Worm (Caenorhabditis elegans) whole organism, early embryonic: ENCODE measurements around the gene T28F3.9.
"Not testable (repeated sequence)": the region's sequence is repeated elsewhere in the genome, so short reads cannot be mapped to it uniquely, and the experiment has no call there.

Experiments used
- B0310.2 ChIP-seq: sonication (generic microtip); optimal IDR thresholded peaks from 2 replicates; lab custom pipeline; 2016; ENCODE audit warnings: mild to moderate bottlenecking, missing genetic modification characterization, missing compliant biosample characterization
- F13C5.2 ChIP-seq: sonication (generic microtip); optimal IDR thresholded peaks from 2 replicates; lab custom pipeline; 2017; ENCODE audit warnings: mild to moderate bottlenecking, missing genetic modification characterization, inconsistent platforms, missing compliant biosample characterization
- aly-1 ChIP-seq: sonication (generic microtip); optimal IDR thresholded peaks from 2 replicates; lab custom pipeline; 2016; ENCODE audit warnings: missing genetic modification characterization, missing compliant biosample characterization
- ama-1 ChIP-seq: fragments of 150-350 bp; optimal IDR thresholded peaks from 2 replicates; lab custom pipeline; 2014
- ceh-13 ChIP-seq: fragments of 200-800 bp; sonication (Bioruptor generic); optimal IDR thresholded peaks from 2 replicates; lab custom pipeline; 2018; ENCODE audit warnings: mild to moderate bottlenecking, missing genetic modification characterization, missing compliant biosample characterization
- ceh-36 ChIP-seq: sonication (generic microtip); optimal IDR thresholded peaks from 2 replicates; lab custom pipeline; 2016; ENCODE audit warnings: missing genetic modification characterization, inconsistent platforms, missing compliant biosample characterization
- ets-7 ChIP-seq: sonication (generic microtip); optimal IDR thresholded peaks from 2 replicates; lab custom pipeline; 2016; ENCODE audit warnings: missing genotype, missing genetic modification characterization, missing compliant biosample characterization
- flt-1 ChIP-seq: fragments of 200-800 bp; sonication (Bioruptor generic); IDR thresholded peaks from 2 replicates; pipeline ENCODE4 v1.3.6; 2022; ENCODE audit warnings: missing genetic modification characterization, missing compliant biosample characterization
- hmbx-1 ChIP-seq: sonication (generic microtip); optimal IDR thresholded peaks from 2 replicates; lab custom pipeline; 2016; ENCODE audit warnings: mild to moderate bottlenecking, missing genetic modification characterization, missing compliant biosample characterization
- hmg-4 ChIP-seq: fragments of 200-800 bp; sonication (Bioruptor generic); optimal IDR thresholded peaks from 2 replicates; lab custom pipeline; 2018; ENCODE audit warnings: mild to moderate bottlenecking, missing genetic modification characterization, missing compliant biosample characterization
- hnd-1 ChIP-seq: sonication (generic microtip); optimal IDR thresholded peaks from 2 replicates; lab custom pipeline; 2016; ENCODE audit warnings: missing genetic modification characterization, missing compliant biosample characterization
- pes-1 ChIP-seq: fragments of 200-800 bp; sonication (Bioruptor generic); IDR thresholded peaks from 2 replicates; pipeline ENCODE4 v1.3.6; 2022; ENCODE audit warnings: missing genetic modification reagents, missing genetic modification characterization, missing compliant biosample characterization
- scrt-1 ChIP-seq: fragments of 200-800 bp; sonication (Bioruptor generic); IDR thresholded peaks from 2 replicates; pipeline ENCODE4 v1.3.6; 2022; ENCODE audit warnings: missing genetic modification characterization, missing compliant biosample characterization
- sea-1 ChIP-seq: fragments of 200-800 bp; sonication (Bioruptor generic); conservative IDR thresholded peaks from 2 replicates; pipeline ENCODE4 v1.3.6; 2022; ENCODE audit warnings: missing genetic modification characterization, missing compliant biosample characterization
- tbx-11 ChIP-seq: fragments of 200-800 bp; sonication (Bioruptor generic); IDR thresholded peaks from 2 replicates; pipeline ENCODE4 v1.3.6; 2022; ENCODE audit warnings: missing genetic modification characterization, missing compliant biosample characterization
- tbx-37 ChIP-seq: fragments of 200-800 bp; sonication (Bioruptor generic); conservative IDR thresholded peaks from 2 replicates; pipeline ENCODE4 v1.3.6; 2022; ENCODE audit warnings: missing genetic modification reagents, missing genetic modification characterization, missing compliant biosample characterization
- tra-4 ChIP-seq: sonication (generic microtip); optimal IDR thresholded peaks from 2 replicates; lab custom pipeline; 2017; ENCODE audit warnings: missing genetic modification characterization, missing compliant biosample characterization

T28F3.9 gene

ce11 chrIV:17293068-17293467 is 15.2 kb upstream of the T28F3.9 start:
- TF ChIP-seq B0310.2 (tag; lab: Kevin White, UChicago) = no peak
- no peak for TF ChIP-seq pes-1 (GFP tag; lab: Robert Waterston, UW)
- TF ChIP-seq tra-4 (tag; lab: Kevin White, UChicago) = no peak
- TF ChIP-seq hmbx-1 (tag; lab: Kevin White, UChicago) = no peak
- no peak for TF ChIP-seq ceh-13 (GFP tag; lab: Kevin White, UChicago)
- TF ChIP-seq flt-1 = no peak
- TF ChIP-seq F13C5.2 (tag; lab: Kevin White, UChicago) = no peak
- TF ChIP-seq tbx-37 (GFP tag; lab: Robert Waterston, UW) = no peak
- no peak for TF ChIP-seq hmg-4 (GFP tag; lab: Kevin White, UChicago)
- no peak for TF ChIP-seq ceh-36
- TF ChIP-seq aly-1 (tag; lab: Kevin White, UChicago) = no peak
- TF ChIP-seq ets-7 (tag; lab: Kevin White, UChicago) = no peak
- TF ChIP-seq tbx-11 (GFP tag; lab: Robert Waterston, UW) = no peak
- no peak for TF ChIP-seq ama-1 (lab: Kevin White, UChicago)

ce11 chrIV:17293679-17294078 is 14.6 kb upstream of the T28F3.9 start:
- no peak for TF ChIP-seq hmbx-1 (tag; lab: Kevin White, UChicago)
- TF ChIP-seq ceh-13 (GFP tag; lab: Kevin White, UChicago) = no peak

- TF ChIP-seq hmbx-1 (tag; lab: Kevin White, UChicago) (no peak), sea-1 (GFP tag; lab: Robert Waterston, UW) (no peak)
These were observed 13.8 kb upstream of the T28F3.9 start, which contains the start of gene T28F3.5 for ce11 chrIV:17294489-17294888. Gene T28F3.5 (plus strand): TSS chrIV:17294789.

ce11 chrIV:17301933-17302332 is 6.4 kb upstream of the T28F3.9 start, which contains the start of gene ifta-2:
Gene ifta-2 (minus strand): TSS chrIV:17302033.
- TF ChIP-seq flt-1 (no peak), aly-1 (tag; lab: Kevin White, UChicago) (no peak), hmg-4 (GFP tag; lab: Kevin White, UChicago) (no peak), ceh-36 (no peak), ets-7 (tag; lab: Kevin White, UChicago) (no peak), tra-4 (tag; lab: Kevin White, UChicago) (no peak), ceh-13 (GFP tag; lab: Kevin White, UChicago) (no peak), B0310.2 (tag; lab: Kevin White, UChicago) (no peak), scrt-1 (GFP tag; lab: Robert Waterston, UW) (no peak), F13C5.2 (tag; lab: Kevin White, UChicago) (no peak), ama-1 (lab: Kevin White, UChicago) (no peak), pes-1 (GFP tag; lab: Robert Waterston, UW) (no peak), sea-1 (GFP tag; lab: Robert Waterston, UW) (no peak), hnd-1 (tag; lab: Kevin White, UChicago) (no peak), tbx-37 (GFP tag; lab: Robert Waterston, UW) (no peak)

- not testable (repeated sequence) for TF ChIP-seq tbx-11 (GFP tag; lab: Robert Waterston, UW); hmbx-1 (tag; lab: Kevin White, UChicago); ceh-13 (GFP tag; lab: Kevin White, UChicago)
These were observed 1.1 kb upstream of the T28F3.9 start, which contains the start of gene T28F3.8 for ce11 chrIV:17307223-17307622. Gene T28F3.8 (minus strand): TSS chrIV:17307323.

- TF ChIP-seq tbx-11 (GFP tag; lab: Robert Waterston, UW) = no peak
- TF ChIP-seq ets-7 (tag; lab: Kevin White, UChicago) = no peak
- no peak for TF ChIP-seq hmbx-1 (tag; lab: Kevin White, UChicago)
- TF ChIP-seq hnd-1 (tag; lab: Kevin White, UChicago) = no peak
- TF ChIP-seq ceh-13 (GFP tag; lab: Kevin White, UChicago) = no peak
- no peak for TF ChIP-seq sea-1 (GFP tag; lab: Robert Waterston, UW)
- no peak for TF ChIP-seq tra-4 (tag; lab: Kevin White, UChicago)
- no peak for TF ChIP-seq tbx-37 (GFP tag; lab: Robert Waterston, UW)
- no peak for TF ChIP-seq scrt-1 (GFP tag; lab: Robert Waterston, UW)
- TF ChIP-seq flt-1 = no peak
- TF ChIP-seq F13C5.2 (tag; lab: Kevin White, UChicago) = no peak
- TF ChIP-seq hmg-4 (GFP tag; lab: Kevin White, UChicago) = no peak
- no peak for TF ChIP-seq B0310.2 (tag; lab: Kevin White, UChicago)
- no peak for TF ChIP-seq aly-1 (tag; lab: Kevin White, UChicago)
- no peak for TF ChIP-seq ceh-36
- TF ChIP-seq pes-1 (GFP tag; lab: Robert Waterston, UW) = no peak
- TF ChIP-seq ama-1 (lab: Kevin White, UChicago) = no peak
These were observed 3.5 kb downstream of the T28F3.9 start, which contains the start of gene snf-9 for ce11 chrIV:17311842-17312241. Gene snf-9 (plus strand): TSS chrIV:17312142.

- TF ChIP-seq pes-1 (GFP tag; lab: Robert Waterston, UW) (no peak), flt-1 (no peak), ceh-36 (no peak)
These were observed 8.1 kb downstream of the T28F3.9 start, which contains the start of gene C49C3.20 for ce11 chrIV:17316398-17316797. Gene C49C3.20 (minus strand): TSS chrIV:17316498.

ce11 chrIV:17320445-17320844 is 12.1 kb downstream of the T28F3.9 start, which contains the start of gene C49C3.4:
Gene C49C3.4 (plus strand): TSS chrIV:17320795.
- no peak for TF ChIP-seq hmg-4 (GFP tag; lab: Kevin White, UChicago)
- TF ChIP-seq hnd-1 (tag; lab: Kevin White, UChicago) = no peak
- TF ChIP-seq hmbx-1 (tag; lab: Kevin White, UChicago) = no peak
- TF ChIP-seq aly-1 (tag; lab: Kevin White, UChicago) = no peak
- TF ChIP-seq tbx-11 (GFP tag; lab: Robert Waterston, UW) = no peak
- no peak for TF ChIP-seq B0310.2 (tag; lab: Kevin White, UChicago)
- TF ChIP-seq ets-7 (tag; lab: Kevin White, UChicago) = no peak
- no peak for TF ChIP-seq F13C5.2 (tag; lab: Kevin White, UChicago)
- TF ChIP-seq ceh-36 = no peak
- no peak for TF ChIP-seq sea-1 (GFP tag; lab: Robert Waterston, UW)
- no peak for TF ChIP-seq flt-1
- TF ChIP-seq scrt-1 (GFP tag; lab: Robert Waterston, UW) = no peak
- TF ChIP-seq pes-1 (GFP tag; lab: Robert Waterston, UW) = no peak
- TF ChIP-seq tra-4 (tag; lab: Kevin White, UChicago) = no peak
- no peak for TF ChIP-seq tbx-37 (GFP tag; lab: Robert Waterston, UW)
- TF ChIP-seq ceh-13 (GFP tag; lab: Kevin White, UChicago) = no peak
- no peak for TF ChIP-seq ama-1 (lab: Kevin White, UChicago)
